Fruit fly (Drosophila melanogaster) whole organism, embryonic: Measurements from ENCODE around the gene CG10413.
A peak's percentile ranks its signal among the peaks of the same experiment; 100 is the strongest.

Experiments
- CG10209 ChIP-seq: fragments of 200-800 bp; sonication (Bioruptor generic); optimal IDR thresholded peaks from 3 replicates; lab custom pipeline; 2017; ENCODE audit warnings: missing biosample characterization, mild to moderate bottlenecking, missing genetic modification characterization, missing genetic modification reagents
- CG10321 ChIP-seq: fragments of 200-800 bp; sonication (Bioruptor generic); IDR thresholded peaks from 2 replicates; pipeline ENCODE4 v1.3.6; 2022; ENCODE audit warnings: missing biosample characterization, missing genetic modification characterization
- CG10565 ChIP-seq: fragments of 200-800 bp; sonication (Bioruptor generic); optimal IDR thresholded peaks from 3 replicates; lab custom pipeline; 2016; ENCODE audit warnings: missing biosample characterization, mild to moderate bottlenecking, missing genetic modification characterization
- CG12769 ChIP-seq: fragments of 200-800 bp; sonication (Bioruptor generic); optimal IDR thresholded peaks from 2 replicates; lab custom pipeline; 2019; ENCODE audit warnings: missing biosample characterization, mild to moderate bottlenecking, missing genetic modification characterization, moderate library complexity
- CG13287 ChIP-seq: fragments of 200-800 bp; sonication (Bioruptor generic); IDR thresholded peaks from 2 replicates; pipeline ENCODE4 v1.3.6; 2022; ENCODE audit warnings: missing biosample characterization, missing genetic modification characterization; ENCODE audit not compliant: partially characterized antibody
- CG13775 ChIP-seq: fragments of 200-800 bp; sonication (Bioruptor generic); optimal IDR thresholded peaks from 3 replicates; lab custom pipeline; 2017; ENCODE audit warnings: missing biosample characterization, mild to moderate bottlenecking, missing genetic modification characterization
- CG17385 ChIP-seq: fragments of 200-800 bp; sonication (Bioruptor generic); optimal IDR thresholded peaks from 3 replicates; lab custom pipeline; 2018; ENCODE audit warnings: missing biosample characterization, mild to moderate bottlenecking, missing genetic modification characterization
- CG2889 ChIP-seq: fragments of 200-800 bp; sonication (Bioruptor generic); IDR thresholded peaks from 3 replicates; pipeline ENCODE4 v1.3.6; 2022; ENCODE audit warnings: missing biosample characterization, missing genetic modification characterization
- CG32772 ChIP-seq: fragments of 200-800 bp; sonication (Bioruptor generic); IDR thresholded peaks from 2 replicates; pipeline ENCODE4 v1.3.6; 2022; ENCODE audit warnings: missing biosample characterization, missing genetic modification characterization
- CG3847 ChIP-seq: fragments of 200-800 bp; sonication (Bioruptor generic); IDR thresholded peaks from 2 replicates; pipeline ENCODE4 v1.3.6; 2022; ENCODE audit warnings: missing biosample characterization, missing genetic modification characterization
- CG4424 ChIP-seq: fragments of 200-800 bp; sonication (Bioruptor generic); optimal IDR thresholded peaks from 3 replicates; lab custom pipeline; 2016; ENCODE audit warnings: missing biosample characterization, missing genetic modification characterization
- CG4617 ChIP-seq: fragments of 200-800 bp; sonication (Bioruptor generic); optimal IDR thresholded peaks from 3 replicates; lab custom pipeline; 2016; ENCODE audit warnings: missing biosample characterization, missing genetic modification characterization, borderline replicate concordance
- CG7745 ChIP-seq: fragments of 200-800 bp; sonication (Bioruptor generic); optimal IDR thresholded peaks from 2 replicates; lab custom pipeline; 2018; ENCODE audit warnings: missing biosample characterization, mild to moderate bottlenecking, missing genetic modification characterization, moderate library complexity
- CG8290 ChIP-seq, 3 experiments: fragments of 200-800 bp; sonication (Bioruptor generic); optimal IDR thresholded peaks; 2 replicates each; lab custom pipeline; 2016 to 2019; ENCODE audit warnings: missing biosample characterization in 3 of 3, missing genetic modification characterization in 3 of 3, mild to moderate bottlenecking in 2 of 3, moderate library complexity in 1 of 3
- CG9437 ChIP-seq: fragments of 200-800 bp; sonication (Bioruptor generic); optimal IDR thresholded peaks from 2 replicates; lab custom pipeline; 2018; ENCODE audit warnings: missing biosample characterization, mild to moderate bottlenecking, missing genetic modification characterization
- CkIIα-i1 ChIP-seq: fragments of 200-800 bp; sonication (Bioruptor generic); IDR thresholded peaks from 2 replicates; pipeline ENCODE4 v1.3.6; 2022; ENCODE audit warnings: missing biosample characterization, missing genetic modification characterization
- Dll ChIP-seq: fragments of 200-800 bp; sonication (Bioruptor generic); IDR thresholded peaks from 4 replicates; pipeline ENCODE4 v1.3.6; 2022; ENCODE audit warnings: missing biosample characterization, missing genetic modification characterization; ENCODE audit not compliant: partially characterized antibody
- E2f1 ChIP-seq: fragments of 200-800 bp; sonication (Bioruptor generic); IDR thresholded peaks from 2 replicates; pipeline ENCODE4 v1.3.6; 2022; ENCODE audit warnings: missing biosample characterization, missing genetic modification characterization
- MESR4 ChIP-seq: fragments of 200-800 bp; sonication (Bioruptor generic); optimal IDR thresholded peaks from 2 replicates; lab custom pipeline; 2018; ENCODE audit warnings: missing biosample characterization, mild to moderate bottlenecking, missing genetic modification characterization, moderate library complexity
- Neu2 ChIP-seq: fragments of 200-800 bp; sonication (Bioruptor generic); optimal IDR thresholded peaks from 3 replicates; lab custom pipeline; 2016; ENCODE audit warnings: missing biosample characterization, missing genetic modification characterization, borderline replicate concordance
- Nf-YB ChIP-seq: fragments of 200-800 bp; sonication (Bioruptor generic); optimal IDR thresholded peaks from 3 replicates; lab custom pipeline; 2019; ENCODE audit warnings: missing biosample characterization, mild to moderate bottlenecking, missing genetic modification characterization, moderate library complexity
- PHDP ChIP-seq: fragments of 200-800 bp; sonication (Bioruptor generic); optimal IDR thresholded peaks from 3 replicates; lab custom pipeline; 2018; ENCODE audit warnings: missing biosample characterization, mild to moderate bottlenecking, missing genetic modification characterization, moderate library complexity
- bbx ChIP-seq: fragments of 200-800 bp; sonication (Bioruptor generic); IDR thresholded peaks from 2 replicates; pipeline ENCODE4 v1.3.6; 2022; ENCODE audit warnings: missing biosample characterization, missing genetic modification characterization; ENCODE audit not compliant: partially characterized antibody
- cad ChIP-seq: fragments of >200 bp; optimal IDR thresholded peaks from 2 replicates; lab custom pipeline; 2017; ENCODE audit warnings: missing biosample characterization, missing genetic modification characterization
- chinmo ChIP-seq: fragments of 200-800 bp; sonication (Bioruptor generic); IDR thresholded peaks from 4 replicates; pipeline ENCODE4 v1.3.6; 2022; ENCODE audit warnings: missing biosample characterization, missing genetic modification characterization; ENCODE audit not compliant: partially characterized antibody
- chn ChIP-seq: fragments of 200-800 bp; sonication (Bioruptor generic); optimal IDR thresholded peaks from 2 replicates; lab custom pipeline; 2016; ENCODE audit warnings: missing biosample characterization, missing genetic modification characterization
- fd102C ChIP-seq: fragments of 200-800 bp; sonication (Bioruptor generic); optimal IDR thresholded peaks from 2 replicates; lab custom pipeline; 2018; ENCODE audit warnings: missing biosample characterization, mild to moderate bottlenecking, missing genetic modification characterization, moderate library complexity
- hkb ChIP-seq, 2 experiments: fragments of 200-800 bp in 1 of 2; fragments of >200 bp in 1 of 2; sonication (Bioruptor generic) in 1 of 2; IDR thresholded peaks in 1 of 2; optimal IDR thresholded peaks in 1 of 2; 2 replicates each; pipeline versions ENCODE4 v1.3.6 to Lab custom; 2017 to 2022; ENCODE audit warnings: missing biosample characterization in 1 of 2, missing genetic modification characterization in 1 of 2
- jigr1 ChIP-seq: fragments of 200-800 bp; sonication (Bioruptor generic); IDR thresholded peaks from 3 replicates; pipeline ENCODE4 v1.3.6; 2022; ENCODE audit warnings: missing biosample characterization, missing genetic modification characterization
- jumu ChIP-seq: fragments of 200-800 bp; sonication (Bioruptor generic); optimal IDR thresholded peaks from 3 replicates; lab custom pipeline; 2016; ENCODE audit warnings: missing biosample characterization, missing genetic modification characterization
- lola ChIP-seq, 3 experiments: fragments of >200 bp in 2 of 3; fragments of 200-800 bp in 1 of 3; sonication (Bioruptor generic) in 1 of 3; optimal IDR thresholded peaks; 2 replicates each; lab custom pipeline; 2017 to 2019; ENCODE audit warnings: missing biosample characterization in 3 of 3, missing genetic modification characterization in 3 of 3, mild to moderate bottlenecking in 1 of 3, moderate library complexity in 1 of 3
- pho ChIP-seq: fragments of 200-800 bp; sonication (Bioruptor generic); optimal IDR thresholded peaks from 2 replicates; lab custom pipeline; 2016; ENCODE audit warnings: missing biosample characterization, missing genetic modification characterization
- slp2 ChIP-seq: fragments of 200-800 bp; sonication (Bioruptor generic); optimal IDR thresholded peaks from 2 replicates; lab custom pipeline; 2016; ENCODE audit warnings: missing biosample characterization, missing genetic modification characterization
- tll ChIP-seq, 2 experiments: fragments of 200-800 bp in 1 of 2; fragments of >200 bp in 1 of 2; sonication (Bioruptor generic) in 1 of 2; optimal IDR thresholded peaks; 2 replicates each; lab custom pipeline; 2017 to 2019; ENCODE audit warnings: missing biosample characterization in 2 of 2, missing genetic modification characterization in 2 of 2, mild to moderate bottlenecking in 1 of 2, moderate library complexity in 1 of 2
- trem ChIP-seq: fragments of 200-800 bp; optimal IDR thresholded peaks from 3 replicates; lab custom pipeline; 2019; ENCODE audit warnings: missing biosample characterization, mild to moderate bottlenecking, missing genetic modification characterization, moderate library complexity
- zen ChIP-seq: fragments of 200-800 bp; sonication (Bioruptor generic); optimal IDR thresholded peaks from 3 replicates; lab custom pipeline; 2018; ENCODE audit warnings: missing biosample characterization, mild to moderate bottlenecking, missing genetic modification characterization, moderate library complexity

CG10413 gene

DNA sequence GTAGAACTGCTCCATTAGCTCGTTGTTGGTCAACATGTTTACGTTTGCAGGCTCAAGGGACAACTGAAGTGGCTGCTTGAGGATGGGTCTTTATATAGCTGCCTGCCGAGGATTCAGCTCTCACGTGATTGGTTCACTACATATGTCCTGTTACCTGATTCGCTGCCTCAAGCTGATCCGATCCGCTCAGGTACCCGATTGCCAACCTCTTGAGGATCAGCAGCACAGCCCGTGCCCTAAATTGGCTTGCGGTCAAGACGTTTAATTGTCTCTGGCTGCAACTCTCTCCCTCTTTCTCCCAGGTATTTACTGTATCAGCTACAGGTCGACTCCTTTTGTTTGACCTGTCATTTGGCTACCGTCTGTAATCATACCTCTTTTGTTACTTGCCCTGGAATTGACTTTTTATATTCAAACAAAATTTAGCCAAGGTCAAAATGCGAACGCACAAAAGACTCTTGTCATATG lies 8.1 kb downstream of the CG10413 start, which contains the start of gene amos:
TSS of gene amos (minus strand) at position 51 of the 468 bp plus-strand sequence.
- TF ChIP-seq Nf-YB (GFP tag; lab: Kevin White, UChicago) (peak; percentile 74), CG13287 (no peak), cad (peak; percentile 60), trem (tag; lab: Kevin White, UChicago) (no peak), zen (tag; lab: Kevin White, UChicago) (peak; percentile 38), tll (GFP tag; optimal IDR thresholded peaks at IDR 0.05; lab: Kevin White, UChicago) (peak in 1 of 2 experiments; percentile 83)

- TF ChIP-seq CG10209 (GFP tag; lab: Kevin White, UChicago) (no peak), CG9437 (GFP tag; lab: Kevin White, UChicago) (no peak), CG17385 (GFP tag; lab: Kevin White, UChicago) (peak; percentile 86), CG8290 (GFP tag; optimal IDR thresholded peaks at IDR 0.05; lab: Kevin White, UChicago) (no peak), CG8290 (tag; optimal IDR thresholded peaks at IDR 0.05; lab: Kevin White, UChicago) (no peak), lola (GFP tag; optimal IDR thresholded peaks at IDR 0.05; lab: Kevin White, UChicago) (no peak), jigr1 (GFP tag; lab: Robert Waterston, UW) (no peak), chinmo (GFP tag; lab: Robert Waterston, UW) (no peak), pho (GFP tag; lab: Kevin White, UChicago) (no peak), slp2 (GFP tag; lab: Kevin White, UChicago) (no peak), PHDP (tag; lab: Kevin White, UChicago) (no peak), Dll (GFP tag; lab: Robert Waterston, UW) (peak; percentile 69; the same call in 1 of the 4 replicates), CG3847 (GFP tag; lab: Robert Waterston, UW) (no peak), CG2889 (GFP tag; lab: Robert Waterston, UW) (no peak), CG4424 (GFP tag; lab: Kevin White, UChicago) (no peak), E2f1 (GFP tag; lab: Robert Waterston, UW) (0 out of 2 replicates have a peak, but pooled peaks have one; percentile 5), fd102C (no peak), CG10321 (GFP tag; lab: Robert Waterston, UW) (no peak), CG32772 (GFP tag; lab: Robert Waterston, UW) (no peak), bbx (GFP tag; lab: Robert Waterston, UW) (no peak), CG4617 (GFP tag; lab: Kevin White, UChicago) (peak; percentile 45), CG7745 (tag; lab: Kevin White, UChicago) (no peak), Neu2 (GFP tag; lab: Kevin White, UChicago) (no peak), hkb (optimal IDR thresholded peaks at IDR 0.05; lab: Kevin White, UChicago) (no peak), hkb (GFP tag; IDR thresholded peaks at IDR 0.05; lab: Robert Waterston, UW) (peak; percentile 20; the same call in 1 of the 2 replicates), CG10565 (GFP tag; lab: Kevin White, UChicago) (no peak), jumu (GFP tag; lab: Kevin White, UChicago) (no peak), CG12769 (tag; lab: Kevin White, UChicago) (no peak), chn (GFP tag; lab: Kevin White, UChicago) (no peak), CG13775 (GFP tag; lab: Kevin White, UChicago) (no peak), MESR4 (GFP tag; lab: Kevin White, UChicago) (peak; percentile 89), CkIIα-i1 (GFP tag; lab: Robert Waterston, UW) (no peak), CG13287 (0 out of 2 replicates have a peak, but pooled peaks have one; percentile 3)
Measured at dm6 chr2L:18590942-18591257, 14.1 kb downstream of the CG10413 start.
